Worm (Caenorhabditis elegans) whole organism, midembryonic: ENCODE measurements around the gene sdz-9.

ENCODE experiments used
- T22C8.4 ChIP-seq: fragments of 200-800 bp; sonication (Bioruptor generic); IDR thresholded peaks from 2 replicates; pipeline ENCODE4 v1.3.6; 2022; ENCODE audit warnings: missing genetic modification characterization, missing compliant biosample characterization
- flt-1 ChIP-seq: fragments of 200-800 bp; sonication (Bioruptor generic); IDR thresholded peaks from 2 replicates; pipeline ENCODE4 v1.3.6; 2022; ENCODE audit warnings: missing genetic modification characterization, missing compliant biosample characterization
- klf-2 ChIP-seq: fragments of 200-800 bp; sonication (Bioruptor generic); conservative IDR thresholded peaks from 2 replicates; pipeline ENCODE4 v1.3.6; 2022; ENCODE audit warnings: missing genetic modification reagents, missing genetic modification characterization, missing compliant biosample characterization
- med-1 ChIP-seq: sonication (generic microtip); optimal IDR thresholded peaks from 2 replicates; lab custom pipeline; 2017; ENCODE audit warnings: missing genetic modification characterization, mild to moderate bottlenecking, missing compliant biosample characterization, antibody characterized with exemption, missing genetic modification reagents; ENCODE audit not compliant: insufficient read depth
- ref-1 ChIP-seq: fragments of 200-800 bp; sonication (Bioruptor generic); conservative IDR thresholded peaks from 2 replicates; pipeline ENCODE4 v1.3.6; 2022; ENCODE audit warnings: missing genetic modification reagents, missing genetic modification characterization, missing compliant biosample characterization
- ztf-23 ChIP-seq: fragments of 200-800 bp; sonication (Bioruptor generic); IDR thresholded peaks from 2 replicates; pipeline ENCODE4 v1.3.6; 2022; ENCODE audit warnings: missing genetic modification reagents, missing genetic modification characterization, missing compliant biosample characterization
- ztf-29 ChIP-seq: fragments of 200-800 bp; sonication (Bioruptor generic); IDR thresholded peaks from 2 replicates; pipeline ENCODE4 v1.3.6; 2022; ENCODE audit warnings: missing genetic modification reagents, missing genetic modification characterization, missing compliant biosample characterization

ce11 chrII:2781355-2781754, 7.9 kb upstream of the sdz-9 start, which contains the start of gene F08D12.2:
- TF ChIP-seq ztf-29 (GFP tag; lab: Robert Waterston, UW) (no peak), flt-1 (GFP tag; lab: Robert Waterston, UW) (no peak), ztf-23 (no peak), T22C8.4 (GFP tag; lab: Robert Waterston, UW) (no peak), klf-2 (GFP tag; lab: Robert Waterston, UW) (no peak), ref-1 (GFP tag; lab: Robert Waterston, UW) (no peak), med-1 (GFP tag; lab: Kevin White, UChicago) (no peak)
